Fruit fly (Drosophila melanogaster): Measurements from ENCODE around the gene Ogg1.
A peak's percentile ranks its signal among the peaks of the same experiment; 100 is the strongest.

Ogg1 gene

DNA sequence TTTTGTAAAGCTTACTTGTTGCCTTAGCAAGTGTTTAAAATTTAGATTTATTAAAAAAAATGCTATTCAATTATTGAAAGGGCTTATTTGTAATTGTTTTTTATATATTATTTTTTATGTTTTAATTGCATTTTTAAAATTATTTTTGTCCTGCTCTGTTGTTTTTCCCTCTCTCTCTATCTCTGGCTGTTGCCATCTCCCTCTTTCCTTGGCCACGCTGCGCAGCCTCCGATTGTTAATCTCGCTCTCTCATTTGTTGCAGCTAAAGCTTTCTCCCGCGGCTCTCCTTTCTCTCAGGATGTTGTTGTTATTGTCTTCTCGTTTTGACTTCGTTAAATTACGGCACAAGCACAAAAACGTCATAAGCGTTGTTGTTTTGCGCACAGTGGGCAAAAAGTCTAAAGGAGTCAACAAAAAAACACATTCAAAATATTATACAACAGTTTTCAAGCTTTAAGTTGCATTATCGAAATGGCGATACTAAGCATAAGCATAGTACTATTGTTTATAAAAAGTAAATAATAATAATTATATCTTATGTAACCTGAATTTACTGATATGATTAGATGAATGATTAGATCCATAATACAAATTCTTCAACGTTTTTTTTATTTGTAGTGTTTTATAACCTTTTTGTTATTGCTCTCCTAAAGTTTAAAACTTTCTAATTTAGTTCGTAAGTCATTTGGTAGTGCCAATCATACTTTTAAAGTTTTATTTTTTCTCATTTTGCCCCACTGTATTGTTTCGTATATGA is 4.1 kb downstream of the Ogg1 start (continued):
- TF ChIP-seq CG18262 (tag; optimal IDR thresholded peaks at IDR 0.05) (peak; percentile 50), cas (GFP tag; IDR thresholded peaks at IDR 0.05) (no peak), fd102C (GFP tag; optimal IDR thresholded peaks at IDR 0.05) (no peak), Ravus (GFP tag; IDR thresholded peaks at IDR 0.05) (no peak), HmgZ (tag; optimal IDR thresholded peaks at IDR 0.05) (no peak), CG15011 (GFP tag; optimal IDR thresholded peaks at IDR 0.05) (no peak), CG1529 (GFP tag; optimal IDR thresholded peaks at IDR 0.05) (no peak), HLHmδ (GFP tag; optimal IDR thresholded peaks at IDR 0.05) (no peak), CG2875 (GFP tag; optimal IDR thresholded peaks at IDR 0.05) (no peak), stwl (tag; optimal IDR thresholded peaks at IDR 0.05) (no peak), CG30431 (GFP tag; optimal IDR thresholded peaks at IDR 0.05) (no peak), fu2 (GFP tag; optimal IDR thresholded peaks at IDR 0.05) (no peak), CTCF (GFP tag; optimal IDR thresholded peaks at IDR 0.05) (no peak), dmrt99B (tag; optimal IDR thresholded peaks at IDR 0.05) (peak; percentile 50), CG4730 (GFP tag; IDR thresholded peaks at IDR 0.05) (no peak), CG12299 (tag; optimal IDR thresholded peaks at IDR 0.05) (no peak), CG30020 (tag; optimal IDR thresholded peaks at IDR 0.05) (no peak), HLH4C (GFP tag; IDR thresholded peaks at IDR 0.05; ENCODE audit: partially characterized antibody) (no peak), CG6272 (GFP tag; IDR thresholded peaks at IDR 0.05) (no peak), dan (GFP tag; IDR thresholded peaks at IDR 0.05) (no peak), CG33557 (GFP tag; optimal IDR thresholded peaks at IDR 0.05) (no peak), sisA (GFP tag; IDR thresholded peaks at IDR 0.05) (no peak), yki (optimal IDR thresholded peaks at IDR 0.05) (no peak), CG9437 (GFP tag; optimal IDR thresholded peaks at IDR 0.05) (peak; percentile 34), caup (GFP tag; optimal IDR thresholded peaks at IDR 0.05; ENCODE audit: severe bottlenecking) (no peak), bsh (GFP tag; optimal IDR thresholded peaks at IDR 0.05) (peak in 1 of 2 experiments; percentile 6), HLH3B (GFP tag; IDR thresholded peaks at IDR 0.05) (no peak), CG17328 (GFP tag; IDR thresholded peaks at IDR 0.05) (no peak), CG10321 (GFP tag; IDR thresholded peaks at IDR 0.05) (0 out of 2 replicates have a peak, but pooled peaks have one; percentile 8), ssp (GFP tag; IDR thresholded peaks at IDR 0.05) (no peak), Hr51 (GFP tag; optimal IDR thresholded peaks at IDR 0.05) (peak in 1 of 2 experiments; percentile 36), grau (tag; optimal IDR thresholded peaks at IDR 0.05) (peak; percentile 26), CG10274 (GFP tag; optimal IDR thresholded peaks at IDR 0.05) (no peak), Meics (GFP tag; optimal IDR thresholded peaks at IDR 0.05) (peak; percentile 10), onecut (GFP tag; IDR thresholded peaks at IDR 0.05) (no peak), CG6791 (GFP tag; IDR thresholded peaks at IDR 0.05; ENCODE audit: partially characterized antibody) (no peak), CG2712 (tag; optimal IDR thresholded peaks at IDR 0.05) (peak; percentile 39), Aef1 (GFP tag; IDR thresholded peaks at IDR 0.05) (no peak), CG14710 (tag; optimal IDR thresholded peaks at IDR 0.05) (peak; percentile 10), CG2120 (GFP tag; optimal IDR thresholded peaks at IDR 0.05) (no peak), CG31441 (GFP tag; IDR thresholded peaks at IDR 0.05) (peak; percentile 14; the same call in 1 of the 2 replicates), Hmx (GFP tag; optimal IDR thresholded peaks at IDR 0.05) (no peak), gem (tag; optimal IDR thresholded peaks at IDR 0.05) (peak; percentile 52), CG32772 (GFP tag; IDR thresholded peaks at IDR 0.05) (no peak), Bdp1 (GFP tag; optimal IDR thresholded peaks at IDR 0.05) (no peak), dimm (GFP tag; IDR thresholded peaks at IDR 0.05) (no peak), Myb (GFP tag; optimal IDR thresholded peaks at IDR 0.05) (no peak), Lpt (GFP tag; optimal IDR thresholded peaks at IDR 0.05) (no peak), shn (GFP tag; optimal IDR thresholded peaks at IDR 0.05) (no peak), CG33213 (GFP tag; optimal IDR thresholded peaks at IDR 0.05) (no peak), CG2678 (tag; optimal IDR thresholded peaks at IDR 0.05) (peak; percentile 56)
